Fruit fly (Drosophila melanogaster): ENCODE results near the gene Lsd-2.

Gene Lsd-2

DNA sequence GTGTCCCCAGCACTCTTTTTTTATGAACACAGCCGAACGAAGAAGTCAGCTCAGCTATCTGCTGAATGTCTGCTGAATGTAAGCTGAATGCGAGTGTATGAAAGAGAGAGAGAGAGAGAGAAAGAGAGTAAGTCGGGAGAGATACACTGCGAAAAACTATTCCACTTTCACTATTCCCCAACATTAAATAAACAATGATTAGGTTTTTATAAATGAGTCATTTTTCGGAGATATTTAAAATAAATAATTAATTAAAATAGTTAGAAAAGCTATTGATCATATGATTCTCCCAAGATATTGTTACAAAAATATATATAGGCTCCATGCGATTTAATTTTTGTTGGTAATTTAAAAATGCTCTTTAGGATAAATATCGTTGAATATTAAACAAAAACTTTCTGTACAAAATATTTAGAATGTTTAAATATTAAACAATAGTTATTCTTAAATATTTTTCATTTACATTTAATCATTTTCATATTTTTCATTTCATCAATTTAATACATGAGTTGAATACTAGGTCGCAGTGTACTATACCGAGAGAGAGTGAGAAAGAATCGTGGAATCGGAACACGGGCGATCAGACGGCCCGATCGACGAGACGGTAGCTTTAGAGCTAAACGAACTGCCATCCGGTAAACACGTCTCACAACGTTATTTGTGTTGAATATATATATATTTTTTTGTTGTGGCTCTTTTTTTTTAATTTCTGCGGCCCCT, 52.0 kb downstream of the Lsd-2 start, which contains the start of gene be (continued):
- TF ChIP-seq Rx (GFP tag; IDR thresholded peaks at IDR 0.05) (no peak), fd3F (GFP tag; optimal IDR thresholded peaks at IDR 0.05) (peak; percentile 54), CG3847 (GFP tag; IDR thresholded peaks at IDR 0.05) (peak; percentile 61), CG1832 (GFP tag; optimal IDR thresholded peaks at IDR 0.05) (no peak), ind (GFP tag; optimal IDR thresholded peaks at IDR 0.05) (peak; percentile 29), crol (GFP tag; IDR thresholded peaks at IDR 0.05) (no peak), cato (GFP tag; optimal IDR thresholded peaks at IDR 0.05; ENCODE audit: borderline replicate concordance) (peak; percentile 18), Xrp1 (GFP tag; IDR thresholded peaks at IDR 0.05) (peak; percentile 72), Meics (GFP tag; optimal IDR thresholded peaks at IDR 0.05) (peak; percentile 82), crp (GFP tag; optimal IDR thresholded peaks at IDR 0.05) (no peak), CG6683 (GFP tag; optimal IDR thresholded peaks at IDR 0.05) (peak; percentile 40), CG12104 (GFP tag; optimal IDR thresholded peaks at IDR 0.05) (peak; percentile 73), CG12659 (GFP tag; optimal IDR thresholded peaks at IDR 0.05) (peak; percentile 78), tgo (GFP tag; IDR thresholded peaks at IDR 0.05) (peak; percentile 77), CG6175 (GFP tag; IDR thresholded peaks at IDR 0.05) (no peak), CG18262 (tag; optimal IDR thresholded peaks at IDR 0.05) (peak; percentile 96), CG7271 (tag; optimal IDR thresholded peaks at IDR 0.05) (no peak), Lpt (GFP tag; optimal IDR thresholded peaks at IDR 0.05) (no peak), amos (GFP tag; IDR thresholded peaks at IDR 0.05; ENCODE audit: partially characterized antibody) (no peak), YL-1 (GFP tag; optimal IDR thresholded peaks at IDR 0.05) (no peak), CG10462 (GFP tag; optimal IDR thresholded peaks at IDR 0.05) (peak; percentile 12), danr (GFP tag; IDR thresholded peaks at IDR 0.05) (no peak)

dm6 chrX:15023395-15023794, 52.6 kb downstream of the Lsd-2 start:
- TF ChIP-seq D19A (tag; optimal IDR thresholded peaks at IDR 0.05) (peak; percentile 24), pb (GFP tag; optimal IDR thresholded peaks at IDR 0.05) (no peak)

dm6 chrX:15022219-15022618, 53.8 kb downstream of the Lsd-2 start:
- TF ChIP-seq Ptx1 (GFP tag; IDR thresholded peaks at IDR 0.05) (peak; percentile 82), exex (tag; optimal IDR thresholded peaks at IDR 0.05) (peak; percentile 70), CG33557 (GFP tag; optimal IDR thresholded peaks at IDR 0.05) (peak; percentile 75), Rx (GFP tag; IDR thresholded peaks at IDR 0.05) (peak; percentile 69), Doc2 (GFP tag; IDR thresholded peaks at IDR 0.05) (no peak), NFAT (GFP tag; IDR thresholded peaks at IDR 0.05) (0 out of 2 replicates have a peak, but pooled peaks have one; percentile 9), mam (GFP tag; optimal IDR thresholded peaks at IDR 0.05) (peak; percentile 88), ase (GFP tag; IDR thresholded peaks at IDR 0.05) (peak; percentile 66; the same call in 2 of the 3 replicates), CG3281 (GFP tag; optimal IDR thresholded peaks at IDR 0.05) (peak; percentile 83), CG12236 (GFP tag; optimal IDR thresholded peaks at IDR 0.05) (peak; percentile 80), cad (GFP tag; optimal IDR thresholded peaks at IDR 0.05) (no peak), gce (GFP tag; IDR thresholded peaks at IDR 0.05) (peak; percentile 63; the same call in 1 of the 3 replicates), da (GFP tag; optimal IDR thresholded peaks at IDR 0.05) (peak; percentile 74), B-H1 (GFP tag; IDR thresholded peaks at IDR 0.05) (peak; percentile 52; the same call in 2 of the 3 replicates), Hand (GFP tag; optimal IDR thresholded peaks at IDR 0.05) (peak; percentile 47), CG11085 (GFP tag; IDR thresholded peaks at IDR 0.05) (0 out of 2 replicates have a peak, but pooled peaks have one; percentile 19), run (tag; optimal IDR thresholded peaks at IDR 0.05) (peak; percentile 68), dmrt99B (tag; optimal IDR thresholded peaks at IDR 0.05) (peak; percentile 91), vvl (GFP tag; IDR thresholded peaks at IDR 0.05) (peak; percentile 82), CG11504 (tag; optimal IDR thresholded peaks at IDR 0.05) (peak; percentile 90), CkIIα-i1 (GFP tag; IDR thresholded peaks at IDR 0.05) (peak; percentile 46; the same call in 1 of the 2 replicates), CG8924 (tag; optimal IDR thresholded peaks at IDR 0.05) (peak; percentile 86), CG32772 (GFP tag; IDR thresholded peaks at IDR 0.05) (peak; percentile 69), CG15479 (GFP tag; optimal IDR thresholded peaks at IDR 0.05) (peak; percentile 18), CG16863 (GFP tag; optimal IDR thresholded peaks at IDR 0.05) (peak; percentile 85)
